Fruit fly (Drosophila melanogaster): ENCODE data around the gene tap.

The tap gene

DNA sequence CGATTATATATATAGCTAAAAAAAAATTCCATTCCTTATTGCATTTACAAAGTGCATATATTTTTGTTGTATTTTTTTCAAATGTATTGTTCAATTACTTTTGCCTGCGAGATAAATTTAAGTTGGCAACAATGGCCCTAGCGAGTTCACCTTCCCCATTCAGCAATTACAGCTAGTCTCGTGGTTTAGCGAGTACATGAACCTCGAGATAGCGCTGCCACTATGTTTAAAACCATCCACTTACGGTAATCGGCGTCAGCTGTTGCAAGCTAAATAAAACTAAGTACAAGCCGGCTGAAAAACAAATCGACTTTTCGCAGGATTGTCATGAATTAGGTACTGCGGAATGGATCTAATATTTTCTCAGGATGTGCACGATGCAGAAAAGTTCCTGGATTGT, 6.7 kb upstream of the tap start (continued):
- TF ChIP-seq CG15601 (tag; optimal IDR thresholded peaks at IDR 0.05), result peak; percentile 52
- TF ChIP-seq gsb (GFP tag; IDR thresholded peaks at IDR 0.05), result no peak
- no peak for TF ChIP-seq pho (GFP tag; optimal IDR thresholded peaks at IDR 0.05)
- no peak for TF ChIP-seq CHES-1-like (GFP tag; optimal IDR thresholded peaks at IDR 0.05)
- TF ChIP-seq CG4617 (GFP tag; optimal IDR thresholded peaks at IDR 0.05; ENCODE audit: borderline replicate concordance), result peak; percentile 52
- peak in 1 of 2 experiments; percentile 26 for TF ChIP-seq insv (GFP tag; optimal IDR thresholded peaks at IDR 0.05)
- peak; percentile 55 for TF ChIP-seq Dref (GFP tag; IDR thresholded peaks at IDR 0.05)
- TF ChIP-seq fd102C (GFP tag; optimal IDR thresholded peaks at IDR 0.05), result no peak
- peak; percentile 61 for TF ChIP-seq zen (tag; optimal IDR thresholded peaks at IDR 0.05)
- no peak for TF ChIP-seq schlank (tag; optimal IDR thresholded peaks at IDR 0.05)
- no peak for TF ChIP-seq CG8089 (GFP tag; optimal IDR thresholded peaks at IDR 0.05)
- TF ChIP-seq wdn (GFP tag; IDR thresholded peaks at IDR 0.05), result no peak
- no peak for TF ChIP-seq CG30431 (GFP tag; optimal IDR thresholded peaks at IDR 0.05)
- TF ChIP-seq CG8388 (GFP tag; optimal IDR thresholded peaks at IDR 0.05), result peak; percentile 8
- peak; percentile 16 for TF ChIP-seq bcd (GFP tag; optimal IDR thresholded peaks at IDR 0.05)
- no peak; the same call in 2 of the 3 replicates for TF ChIP-seq CG6791 (GFP tag; IDR thresholded peaks at IDR 0.05; ENCODE audit: partially characterized antibody)
- TF ChIP-seq CG33557 (GFP tag; optimal IDR thresholded peaks at IDR 0.05), result no peak
- peak; percentile 19 for TF ChIP-seq CG12391 (tag; optimal IDR thresholded peaks at IDR 0.05)
- no peak for TF ChIP-seq Spps (tag; optimal IDR thresholded peaks at IDR 0.05)
- peak; percentile 95 for TF ChIP-seq stwl (tag; optimal IDR thresholded peaks at IDR 0.05)
- TF ChIP-seq CG16779 (GFP tag; IDR thresholded peaks at IDR 0.05), result no peak
- no peak for TF ChIP-seq CG10462 (GFP tag; optimal IDR thresholded peaks at IDR 0.05)
- no peak for TF ChIP-seq sens-2 (GFP tag; IDR thresholded peaks at IDR 0.05)
- no peak for TF ChIP-seq ato (GFP tag; IDR thresholded peaks at IDR 0.05; ENCODE audit: partially characterized antibody)
- no peak for TF ChIP-seq MTF-1 (GFP tag; optimal IDR thresholded peaks at IDR 0.05; ENCODE audit: borderline replicate concordance)
- TF ChIP-seq Dip3 (GFP tag; optimal IDR thresholded peaks at IDR 0.05), result no peak
- TF ChIP-seq CG6654 (GFP tag; optimal IDR thresholded peaks at IDR 0.05), result no peak
- peak; percentile 79 for TF ChIP-seq dm (GFP tag; optimal IDR thresholded peaks at IDR 0.05)
- TF ChIP-seq gfzf (GFP tag; optimal IDR thresholded peaks at IDR 0.05), result peak; percentile 59
- no peak for TF ChIP-seq CG11560 (tag; IDR thresholded peaks at IDR 0.05)
- no peak for TF ChIP-seq btn (GFP tag; optimal IDR thresholded peaks at IDR 0.05)
- TF ChIP-seq CG10267 (tag; optimal IDR thresholded peaks at IDR 0.05), result peak; percentile 36
- TF ChIP-seq CG1603 (tag; optimal IDR thresholded peaks at IDR 0.05), result peak; percentile 90
- peak; percentile 55 for TF ChIP-seq Sry-δ (GFP tag; optimal IDR thresholded peaks at IDR 0.05)
- no peak for TF ChIP-seq CG15073 (GFP tag; optimal IDR thresholded peaks at IDR 0.05)
- peak; percentile 76 for TF ChIP-seq Lhr (GFP tag; optimal IDR thresholded peaks at IDR 0.05)
- TF ChIP-seq unc-4 (GFP tag; IDR thresholded peaks at IDR 0.05; ENCODE audit: partially characterized antibody), result 0 out of 2 replicates have a peak, but pooled peaks have one; percentile 37
- TF ChIP-seq gt (GFP tag; IDR thresholded peaks at IDR 0.05), result no peak
- TF ChIP-seq sob (GFP tag; IDR thresholded peaks at IDR 0.05), result 0 out of 2 replicates have a peak, but pooled peaks have one; percentile 15
- peak; percentile 63 for TF ChIP-seq HmgD (GFP tag; optimal IDR thresholded peaks at IDR 0.05)
- 0 out of 2 replicates have a peak, but pooled peaks have one; percentile 26 for TF ChIP-seq CG4360 (GFP tag; IDR thresholded peaks at IDR 0.05)
- TF ChIP-seq CG2116 (GFP tag; optimal IDR thresholded peaks at IDR 0.05), result peak; percentile 49
- TF ChIP-seq CG9215 (GFP tag; IDR thresholded peaks at IDR 0.05), result peak; percentile 99
- peak; percentile 95 for TF ChIP-seq trem (tag; optimal IDR thresholded peaks at IDR 0.05)
- peak; percentile 74 for TF ChIP-seq CTCF (GFP tag; optimal IDR thresholded peaks at IDR 0.05)
- peak; percentile 42 for TF ChIP-seq CG9797 (GFP tag; optimal IDR thresholded peaks at IDR 0.05)
- TF ChIP-seq slbo (GFP tag; IDR thresholded peaks at IDR 0.05), result peak; percentile 34; the same call in 1 of the 2 replicates
- peak; percentile 34 for TF ChIP-seq CG17912 (GFP tag; optimal IDR thresholded peaks at IDR 0.05)
- TF ChIP-seq Elba2 (GFP tag; optimal IDR thresholded peaks at IDR 0.05), result peak; percentile 17
- peak; percentile 48 for TF ChIP-seq nmo (GFP tag; optimal IDR thresholded peaks at IDR 0.05)
- TF ChIP-seq CG7271 (tag; optimal IDR thresholded peaks at IDR 0.05), result no peak
